Worm (Caenorhabditis elegans) whole organism, mixed stage, embryonic: ENCODE measurements around the gene T28C12.1.

Source experiments
- M03D4.4 ChIP-seq: sonication (generic microtip); optimal IDR thresholded peaks from 2 replicates; lab custom pipeline; 2017; ENCODE audit warnings: mild to moderate bottlenecking, missing genetic modification characterization, missing compliant biosample characterization
- bed-3 ChIP-seq: fragments of 200-800 bp; sonication (Bioruptor generic); optimal IDR thresholded peaks from 3 replicates; lab custom pipeline; 2018; ENCODE audit warnings: mild to moderate bottlenecking, missing genetic modification characterization, moderate library complexity, missing compliant biosample characterization
- blmp-1 ChIP-seq: fragments of 150-350 bp; optimal IDR thresholded peaks from 2 replicates; lab custom pipeline; 2014; ENCODE audit warnings: missing biosample characterization, missing genetic modification characterization
- ceh-43 ChIP-seq: fragments of 200-800 bp; sonication (Bioruptor generic); optimal IDR thresholded peaks from 2 replicates; lab custom pipeline; 2018; ENCODE audit warnings: mild to moderate bottlenecking, missing genetic modification characterization, moderate library complexity, missing compliant biosample characterization
- ceh-83 ChIP-seq: fragments of 200-800 bp; sonication (Bioruptor generic); optimal IDR thresholded peaks from 2 replicates; lab custom pipeline; 2018; ENCODE audit warnings: mild to moderate bottlenecking, missing genetic modification characterization, missing compliant biosample characterization
- ces-1 ChIP-seq: fragments of 150-350 bp; optimal IDR thresholded peaks from 2 replicates; lab custom pipeline; 2014; ENCODE audit warnings: missing biosample characterization, missing genetic modification reagents, missing genetic modification characterization
- cnd-1 ChIP-seq: fragments of 200-800 bp; sonication (Bioruptor generic); optimal IDR thresholded peaks from 2 replicates; lab custom pipeline; 2018; ENCODE audit warnings: mild to moderate bottlenecking, missing genetic modification characterization, missing compliant biosample characterization
- elt-1 ChIP-seq: sonication (generic microtip); optimal IDR thresholded peaks from 2 replicates; lab custom pipeline; 2017; ENCODE audit warnings: missing genetic modification characterization, mild to moderate bottlenecking, missing compliant biosample characterization, antibody characterized with exemption, moderate library complexity, borderline replicate concordance; ENCODE audit not compliant: insufficient read depth
- elt-3 ChIP-seq: fragments of 150-350 bp; optimal IDR thresholded peaks from 2 replicates; lab custom pipeline; 2014; ENCODE audit warnings: missing biosample characterization, missing genetic modification characterization
- flh-1 ChIP-seq: fragments of 200-800 bp; sonication (Bioruptor generic); optimal IDR thresholded peaks from 2 replicates; lab custom pipeline; 2018; ENCODE audit warnings: mild to moderate bottlenecking, missing genetic modification characterization, moderate library complexity, missing compliant biosample characterization
- ham-2 ChIP-seq: fragments of 200-800 bp; sonication (Bioruptor generic); optimal IDR thresholded peaks from 2 replicates; lab custom pipeline; 2018; ENCODE audit warnings: mild to moderate bottlenecking, missing genetic modification characterization, missing compliant biosample characterization
- hlh-1 ChIP-seq: fragments of 150-350 bp; optimal IDR thresholded peaks from 2 replicates; lab custom pipeline; 2014; ENCODE audit warnings: missing biosample characterization, missing genetic modification reagents, missing genetic modification characterization
- lin-13 ChIP-seq: fragments of 150-350 bp; optimal IDR thresholded peaks from 2 replicates; lab custom pipeline; 2014; ENCODE audit warnings: missing biosample characterization, missing genetic modification characterization
- lin-32 ChIP-seq: fragments of 200-800 bp; sonication (Bioruptor generic); optimal IDR thresholded peaks from 2 replicates; lab custom pipeline; 2018; ENCODE audit warnings: mild to moderate bottlenecking, missing genetic modification characterization, missing compliant biosample characterization
- mep-1 ChIP-seq: fragments of 150-350 bp; optimal IDR thresholded peaks from 2 replicates; lab custom pipeline; 2017; ENCODE audit warnings: missing biosample characterization, missing genetic modification reagents, missing genetic modification characterization, inconsistent platforms
- mls-2 ChIP-seq: sonication (generic microtip); optimal IDR thresholded peaks from 2 replicates; lab custom pipeline; 2016; ENCODE audit warnings: mild to moderate bottlenecking, missing genetic modification characterization, moderate library complexity, missing compliant biosample characterization
- nhr-12 ChIP-seq: fragments of 150-350 bp; optimal IDR thresholded peaks from 2 replicates; lab custom pipeline; 2014; ENCODE audit warnings: missing biosample characterization, missing genetic modification characterization
- nhr-2 ChIP-seq: fragments of 150-350 bp; optimal IDR thresholded peaks from 2 replicates; lab custom pipeline; 2014; ENCODE audit warnings: missing biosample characterization, missing genetic modification characterization
- nhr-237 ChIP-seq: fragments of 150-350 bp; optimal IDR thresholded peaks from 2 replicates; lab custom pipeline; 2014; ENCODE audit warnings: missing biosample characterization, missing genetic modification characterization
- nhr-28 ChIP-seq: fragments of 150-350 bp; optimal IDR thresholded peaks from 2 replicates; lab custom pipeline; 2014; ENCODE audit warnings: missing biosample characterization, missing genetic modification characterization
- nhr-76 ChIP-seq: sonication (generic microtip); optimal IDR thresholded peaks from 2 replicates; lab custom pipeline; 2017; ENCODE audit warnings: missing biosample characterization, missing genetic modification characterization
- sem-2 ChIP-seq: fragments of 200-800 bp; sonication (Bioruptor generic); optimal IDR thresholded peaks from 2 replicates; lab custom pipeline; 2018; ENCODE audit warnings: mild to moderate bottlenecking, missing genetic modification characterization, missing compliant biosample characterization
- snpc-4 ChIP-seq: fragments of 150-350 bp; optimal IDR thresholded peaks from 2 replicates; lab custom pipeline; 2014; ENCODE audit warnings: missing biosample characterization, missing genetic modification characterization
- sptf-1 ChIP-seq: sonication (generic microtip); optimal IDR thresholded peaks from 2 replicates; lab custom pipeline; 2017; ENCODE audit warnings: mild to moderate bottlenecking, missing genetic modification characterization, moderate library complexity, missing compliant biosample characterization
- tbx-8 ChIP-seq: fragments of 200-800 bp; sonication (Bioruptor generic); optimal IDR thresholded peaks from 2 replicates; lab custom pipeline; 2018; ENCODE audit warnings: mild to moderate bottlenecking, missing genetic modification characterization, moderate library complexity, missing compliant biosample characterization
- unc-120 ChIP-seq: sonication (generic microtip); optimal IDR thresholded peaks from 2 replicates; lab custom pipeline; 2017; ENCODE audit warnings: missing genetic modification characterization, missing compliant biosample characterization; ENCODE audit not compliant: poor library complexity, severe bottlenecking
- unc-39 ChIP-seq: fragments of 150-350 bp; optimal IDR thresholded peaks from 2 replicates; lab custom pipeline; 2014; ENCODE audit warnings: missing biosample characterization, missing genetic modification characterization
- unc-62 ChIP-seq: fragments of 150-350 bp; optimal IDR thresholded peaks from 2 replicates; lab custom pipeline; 2014; ENCODE audit warnings: missing biosample characterization, missing genetic modification reagents, missing genetic modification characterization
- zip-8 ChIP-seq: fragments of 150-350 bp; optimal IDR thresholded peaks from 2 replicates; lab custom pipeline; 2014; ENCODE audit warnings: missing biosample characterization, missing genetic modification characterization
- ztf-11 ChIP-seq: fragments of 150-350 bp; optimal IDR thresholded peaks from 2 replicates; lab custom pipeline; 2014; ENCODE audit warnings: missing biosample characterization, missing genetic modification characterization

T28C12.1 gene

DNA sequence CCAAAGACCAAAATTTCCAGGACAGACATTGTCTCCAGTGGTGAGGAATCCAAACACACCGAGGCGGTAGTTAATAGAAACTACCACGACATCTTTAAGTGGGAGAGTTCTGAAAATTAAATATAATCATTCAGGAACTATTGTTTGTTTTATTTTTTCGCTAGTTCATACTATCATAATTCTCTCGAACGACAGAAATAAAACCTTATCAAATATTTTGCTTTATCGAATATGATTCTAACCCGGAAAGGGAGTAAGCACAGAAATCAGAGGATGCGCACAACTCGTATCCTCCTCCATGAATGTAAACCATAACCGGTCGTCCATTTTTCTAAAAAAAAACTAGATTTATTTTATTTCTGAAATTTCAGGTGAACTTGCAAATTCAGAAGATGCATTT is 33.1 kb downstream of the T28C12.1 start:
- no peak for TF ChIP-seq zip-8 (tag; lab: Kevin White, UChicago)
- no peak for TF ChIP-seq sem-2 (GFP tag; lab: Kevin White, UChicago)
- TF ChIP-seq unc-62 (GFP tag; lab: Kevin White, UChicago): no peak
- no peak for TF ChIP-seq ces-1 (GFP tag; lab: Kevin White, UChicago)
- TF ChIP-seq mep-1: no peak
- TF ChIP-seq cnd-1 (tag; lab: Kevin White, UChicago): no peak
- no peak for TF ChIP-seq lin-32 (GFP tag; lab: Kevin White, UChicago)
- no peak for TF ChIP-seq unc-120 (tag; lab: Kevin White, UChicago)
- no peak for TF ChIP-seq ham-2 (GFP tag; lab: Kevin White, UChicago)
- TF ChIP-seq nhr-12 (tag; lab: Kevin White, UChicago): no peak
- no peak for TF ChIP-seq tbx-8 (GFP tag; lab: Kevin White, UChicago)
- TF ChIP-seq mls-2 (tag; lab: Kevin White, UChicago): no peak
- no peak for TF ChIP-seq elt-1 (tag; lab: Kevin White, UChicago)
- TF ChIP-seq, all 35 proteins: peak for 0

DNA sequence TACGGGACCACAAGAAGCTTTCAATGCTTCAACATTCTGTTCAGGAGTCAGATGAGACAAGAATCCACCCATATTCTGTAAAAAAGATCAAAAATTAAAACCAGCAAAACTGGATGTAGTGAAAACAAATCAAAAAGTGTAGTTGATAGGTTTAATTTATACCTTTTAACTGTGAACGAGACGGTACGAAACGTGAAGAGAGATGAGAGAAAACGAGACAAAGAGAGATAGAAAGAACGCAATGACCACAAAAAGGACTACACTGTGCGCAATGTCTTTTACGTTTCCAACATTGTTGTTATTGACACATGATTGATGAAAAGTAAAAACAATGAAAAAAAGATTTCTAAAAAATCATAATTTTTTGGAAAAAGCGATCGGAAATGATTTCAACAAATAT is 33.9 kb downstream of the T28C12.1 start, which contains the start of gene cest-33:
cest-33 (minus strand) TSS at position 75 of the 400 bp plus-strand sequence.
- TF ChIP-seq sptf-1 (no peak), unc-120 (tag; lab: Kevin White, UChicago) (no peak), flh-1 (GFP tag; lab: Kevin White, UChicago) (no peak), snpc-4 (tag; lab: Kevin White, UChicago) (no peak), lin-13 (tag; lab: Kevin White, UChicago) (no peak), elt-1 (tag; lab: Kevin White, UChicago) (no peak)

DNA sequence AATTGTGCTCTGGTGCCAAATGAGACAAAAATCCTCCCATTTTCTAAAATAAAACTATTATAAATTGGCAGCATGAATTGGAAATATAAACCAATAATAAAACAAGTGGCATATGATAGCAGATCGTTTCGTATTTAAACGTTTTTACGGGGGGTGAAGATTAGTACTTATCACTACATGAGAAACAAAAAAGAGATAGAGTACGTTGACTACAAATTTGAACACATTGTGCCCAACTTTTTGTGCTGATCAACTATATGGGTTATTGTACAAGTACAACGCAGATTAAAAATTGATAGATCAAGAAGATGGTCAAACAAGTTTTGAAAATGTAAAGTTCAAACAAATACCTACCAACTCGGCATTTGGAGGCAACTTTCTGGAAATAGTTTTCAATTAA is 36.8 kb downstream of the T28C12.1 start:
- TF ChIP-seq flh-1 (GFP tag; lab: Kevin White, UChicago) (no peak), nhr-76 (no peak), bed-3 (GFP tag; lab: Kevin White, UChicago) (no peak), zip-8 (tag; lab: Kevin White, UChicago) (no peak), unc-120 (tag; lab: Kevin White, UChicago) (no peak), nhr-237 (tag; lab: Kevin White, UChicago) (no peak), blmp-1 (no peak), ceh-43 (GFP tag; lab: Kevin White, UChicago) (no peak), ham-2 (GFP tag; lab: Kevin White, UChicago) (no peak), ces-1 (GFP tag; lab: Kevin White, UChicago) (no peak), ceh-83 (no peak), nhr-2 (tag; lab: Kevin White, UChicago) (no peak), lin-13 (tag; lab: Kevin White, UChicago) (no peak), hlh-1 (tag; lab: Kevin White, UChicago) (no peak), elt-3 (tag; lab: Kevin White, UChicago) (no peak), nhr-28 (tag; lab: Kevin White, UChicago) (no peak)
- TF ChIP-seq, all 35 proteins: peak for 0

DNA sequence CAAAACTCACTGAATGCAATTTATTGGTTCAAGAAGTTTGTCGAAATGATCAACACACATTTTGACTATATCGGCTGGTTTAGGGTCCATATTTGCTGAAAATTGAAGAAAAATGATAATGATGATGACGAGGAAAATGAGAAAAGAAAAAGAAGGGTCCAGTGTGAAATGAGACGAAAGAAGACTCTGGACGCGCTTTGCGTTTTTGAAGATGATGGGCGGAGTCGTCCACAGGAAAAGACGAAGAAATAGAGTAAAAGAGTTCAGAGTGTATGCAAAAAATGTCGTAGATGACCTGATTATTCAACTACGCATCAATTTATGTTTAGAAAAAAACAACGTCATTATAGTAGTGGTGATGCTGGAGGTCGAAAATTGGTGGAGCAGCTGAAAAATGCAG is 43.1 kb downstream of the T28C12.1 start, which contains the start of gene F13H6.5:
F13H6.5 (minus strand) TSS at position 101 of the 400 bp plus-strand sequence.
- no peak for TF ChIP-seq blmp-1
- no peak for TF ChIP-seq ztf-11
- TF ChIP-seq elt-3 (tag; lab: Kevin White, UChicago): no peak
- TF ChIP-seq mls-2 (tag; lab: Kevin White, UChicago): no peak
- no peak for TF ChIP-seq sem-2 (GFP tag; lab: Kevin White, UChicago)
- TF ChIP-seq lin-32 (GFP tag; lab: Kevin White, UChicago): no peak
- TF ChIP-seq unc-39 (tag; lab: Kevin White, UChicago): no peak
- no peak for TF ChIP-seq mep-1
- TF ChIP-seq nhr-12 (tag; lab: Kevin White, UChicago): no peak
- TF ChIP-seq hlh-1 (tag; lab: Kevin White, UChicago): no peak
- TF ChIP-seq cnd-1 (tag; lab: Kevin White, UChicago): no peak
- no peak for TF ChIP-seq M03D4.4 (tag; lab: Kevin White, UChicago)
- no peak for TF ChIP-seq zip-8 (tag; lab: Kevin White, UChicago)
- TF ChIP-seq snpc-4 (tag; lab: Kevin White, UChicago): no peak
- TF ChIP-seq nhr-2 (tag; lab: Kevin White, UChicago): no peak
- no peak for TF ChIP-seq ceh-83
- no peak for TF ChIP-seq flh-1 (GFP tag; lab: Kevin White, UChicago)
- no peak for TF ChIP-seq bed-3 (GFP tag; lab: Kevin White, UChicago)
- no peak for TF ChIP-seq nhr-28 (tag; lab: Kevin White, UChicago)
- TF ChIP-seq, all 35 proteins: peak for 0
